Fruit fly (Drosophila melanogaster) whole organism, embryonic: ENCODE measurements around the gene CAHbeta.

Source experiments
- Abd-B ChIP-seq: fragments of 200-800 bp; sonication (Bioruptor generic); optimal IDR thresholded peaks from 2 replicates; lab custom pipeline; 2018; ENCODE audit warnings: missing biosample characterization, mild to moderate bottlenecking, missing genetic modification characterization, moderate library complexity
- Atf6 ChIP-seq: fragments of 200-800 bp; sonication (Bioruptor generic); IDR thresholded peaks from 2 replicates; pipeline ENCODE4 v1.3.6; 2022; ENCODE audit warnings: missing biosample characterization, missing genetic modification characterization
- Blimp-1 ChIP-seq: fragments of 200-800 bp; sonication (Bioruptor generic); optimal IDR thresholded peaks from 3 replicates; lab custom pipeline; 2018; ENCODE audit warnings: missing biosample characterization, missing genetic modification characterization, mild to moderate bottlenecking, moderate library complexity, missing genetic modification reagents
- CG10654 ChIP-seq: fragments of 200-800 bp; sonication (Bioruptor generic); optimal IDR thresholded peaks from 2 replicates; lab custom pipeline; 2016; ENCODE audit warnings: missing biosample characterization, missing genetic modification characterization
- CG11247 ChIP-seq: fragments of 200-800 bp; sonication (Bioruptor generic); IDR thresholded peaks from 2 replicates; pipeline ENCODE4 v1.3.6; 2022; ENCODE audit warnings: missing biosample characterization, missing genetic modification characterization
- CG11504 ChIP-seq: fragments of 200-800 bp; sonication (Bioruptor generic); optimal IDR thresholded peaks from 3 replicates; lab custom pipeline; 2019; ENCODE audit warnings: missing biosample characterization, mild to moderate bottlenecking, missing genetic modification characterization, moderate library complexity
- CG12391 ChIP-seq: fragments of 200-800 bp; sonication (Bioruptor generic); optimal IDR thresholded peaks from 3 replicates; lab custom pipeline; 2018; ENCODE audit warnings: missing biosample characterization, mild to moderate bottlenecking, missing genetic modification characterization, moderate library complexity
- CG13287 ChIP-seq: fragments of 200-800 bp; sonication (Bioruptor generic); IDR thresholded peaks from 2 replicates; pipeline ENCODE4 v1.3.6; 2022; ENCODE audit warnings: missing biosample characterization, missing genetic modification characterization; ENCODE audit not compliant: partially characterized antibody
- CG14965 ChIP-seq: fragments of 200-800 bp; sonication (Bioruptor generic); optimal IDR thresholded peaks from 2 replicates; lab custom pipeline; 2016; ENCODE audit warnings: missing biosample characterization, missing genetic modification characterization, borderline replicate concordance
- CG17385 ChIP-seq: fragments of 200-800 bp; sonication (Bioruptor generic); optimal IDR thresholded peaks from 3 replicates; lab custom pipeline; 2018; ENCODE audit warnings: missing biosample characterization, mild to moderate bottlenecking, missing genetic modification characterization
- CG30403 ChIP-seq: fragments of 200-800 bp; sonication (Bioruptor generic); optimal IDR thresholded peaks from 3 replicates; lab custom pipeline; 2016; ENCODE audit warnings: missing biosample characterization, missing genetic modification characterization
- CG31441 ChIP-seq: fragments of 200-800 bp; sonication (Bioruptor generic); IDR thresholded peaks from 2 replicates; pipeline ENCODE4 v1.3.6; 2022; ENCODE audit warnings: missing biosample characterization, missing genetic modification characterization
- CG32532 ChIP-seq: fragments of 200-800 bp; sonication (Bioruptor generic); IDR thresholded peaks from 2 replicates; pipeline ENCODE4 v1.3.6; 2022; ENCODE audit warnings: missing biosample characterization, missing genetic modification characterization
- CG33557 ChIP-seq: fragments of 200-800 bp; sonication (Bioruptor generic); optimal IDR thresholded peaks from 2 replicates; lab custom pipeline; 2019; ENCODE audit warnings: missing biosample characterization, mild to moderate bottlenecking, missing genetic modification characterization, moderate library complexity
- CG34376 ChIP-seq: fragments of 200-800 bp; sonication (Bioruptor generic); optimal IDR thresholded peaks from 2 replicates; lab custom pipeline; 2018; ENCODE audit warnings: missing biosample characterization, mild to moderate bottlenecking, missing genetic modification characterization
- CG3847 ChIP-seq: fragments of 200-800 bp; sonication (Bioruptor generic); IDR thresholded peaks from 2 replicates; pipeline ENCODE4 v1.3.6; 2022; ENCODE audit warnings: missing biosample characterization, missing genetic modification characterization
- CG5180 ChIP-seq: fragments of 200-800 bp; sonication (Bioruptor generic); optimal IDR thresholded peaks from 3 replicates; lab custom pipeline; 2017; ENCODE audit warnings: missing biosample characterization, missing genetic modification characterization, mild to moderate bottlenecking, moderate library complexity, missing genetic modification reagents
- CG6791 ChIP-seq: fragments of 200-800 bp; sonication (Bioruptor generic); IDR thresholded peaks from 3 replicates; pipeline ENCODE4 v1.3.6; 2022; ENCODE audit warnings: missing biosample characterization, missing genetic modification characterization; ENCODE audit not compliant: partially characterized antibody
- CG7928 ChIP-seq: fragments of 200-800 bp; sonication (Bioruptor generic); optimal IDR thresholded peaks from 2 replicates; lab custom pipeline; 2017; ENCODE audit warnings: missing biosample characterization, mild to moderate bottlenecking, missing genetic modification characterization
- CG8388 ChIP-seq: fragments of 200-800 bp; sonication (Bioruptor generic); optimal IDR thresholded peaks from 2 replicates; lab custom pipeline; 2019; ENCODE audit warnings: missing biosample characterization, mild to moderate bottlenecking, missing genetic modification characterization, moderate library complexity
- CG8944 ChIP-seq: fragments of 200-800 bp; sonication (Bioruptor generic); optimal IDR thresholded peaks from 3 replicates; lab custom pipeline; 2016; ENCODE audit warnings: missing biosample characterization, missing genetic modification characterization
- CG9797 ChIP-seq: fragments of 200-800 bp; sonication (Bioruptor generic); optimal IDR thresholded peaks from 3 replicates; lab custom pipeline; 2018; ENCODE audit warnings: missing biosample characterization, mild to moderate bottlenecking, missing genetic modification characterization
- Gug ChIP-seq: fragments of 200-800 bp; sonication (Bioruptor generic); IDR thresholded peaks from 4 replicates; pipeline ENCODE4 v1.3.6; 2022; ENCODE audit warnings: missing biosample characterization, missing genetic modification characterization
- Hmr ChIP-seq: fragments of 200-800 bp; sonication (Bioruptor generic); optimal IDR thresholded peaks from 3 replicates; lab custom pipeline; 2017; ENCODE audit warnings: mild to moderate bottlenecking, missing biosample characterization, missing genetic modification reagents, missing genetic modification characterization
- Hr39 ChIP-seq: fragments of >200 bp; optimal IDR thresholded peaks from 2 replicates; lab custom pipeline; 2017
- Jarid2 ChIP-seq: fragments of 200-800 bp; sonication (Bioruptor generic); optimal IDR thresholded peaks from 3 replicates; lab custom pipeline; 2017; ENCODE audit warnings: mild to moderate bottlenecking, missing biosample characterization, missing genetic modification reagents, missing genetic modification characterization
- Mes4 ChIP-seq: fragments of 200-800 bp; sonication (Bioruptor generic); optimal IDR thresholded peaks from 2 replicates; lab custom pipeline; 2016; ENCODE audit warnings: missing biosample characterization, missing genetic modification characterization
- Nf-YA ChIP-seq: fragments of 200-800 bp; sonication (Bioruptor generic); IDR thresholded peaks from 2 replicates; pipeline ENCODE4 v1.3.6; 2022; ENCODE audit warnings: missing biosample characterization, missing genetic modification characterization
- PHDP ChIP-seq: fragments of 200-800 bp; sonication (Bioruptor generic); optimal IDR thresholded peaks from 3 replicates; lab custom pipeline; 2018; ENCODE audit warnings: missing biosample characterization, mild to moderate bottlenecking, missing genetic modification characterization, moderate library complexity
- Sox100B ChIP-seq: fragments of 200-800 bp; sonication (Bioruptor generic); optimal IDR thresholded peaks from 3 replicates; lab custom pipeline; 2018; ENCODE audit warnings: missing biosample characterization, mild to moderate bottlenecking, missing genetic modification characterization
- Sox102F ChIP-seq: fragments of 200-800 bp; sonication (Bioruptor generic); optimal IDR thresholded peaks from 2 replicates; lab custom pipeline; 2018; ENCODE audit warnings: missing biosample characterization, mild to moderate bottlenecking, missing genetic modification characterization, moderate library complexity
- Xrp1 ChIP-seq: fragments of 200-800 bp; sonication (Bioruptor generic); IDR thresholded peaks from 2 replicates; pipeline ENCODE4 v1.3.6; 2022; ENCODE audit warnings: missing biosample characterization, missing genetic modification characterization
- bcd ChIP-seq: fragments of 200-800 bp; sonication (Bioruptor generic); optimal IDR thresholded peaks from 2 replicates; lab custom pipeline; 2017; ENCODE audit warnings: missing biosample characterization, mild to moderate bottlenecking, missing genetic modification characterization
- chm ChIP-seq: fragments of 200-800 bp; sonication (Bioruptor generic); IDR thresholded peaks from 2 replicates; pipeline ENCODE4 v1.3.6; 2022; ENCODE audit warnings: missing biosample characterization, missing genetic modification characterization
- crol ChIP-seq: fragments of 200-800 bp; sonication (Bioruptor generic); IDR thresholded peaks from 2 replicates; pipeline ENCODE4 v1.3.6; 2022; ENCODE audit warnings: missing biosample characterization, missing genetic modification characterization
- dati ChIP-seq: fragments of 200-800 bp; sonication (Bioruptor generic); IDR thresholded peaks from 2 replicates; pipeline ENCODE4 v1.3.6; 2022; ENCODE audit warnings: missing biosample characterization, missing genetic modification characterization
- exex ChIP-seq: fragments of 200-800 bp; sonication (Bioruptor generic); optimal IDR thresholded peaks from 4 replicates; lab custom pipeline; 2018; ENCODE audit warnings: missing biosample characterization, mild to moderate bottlenecking, missing genetic modification characterization, moderate library complexity
- gro ChIP-seq: fragments of 200-800 bp; sonication (Bioruptor generic); optimal IDR thresholded peaks from 2 replicates; lab custom pipeline; 2016; ENCODE audit warnings: missing biosample characterization, missing genetic modification characterization
- kah ChIP-seq: fragments of 200-800 bp; sonication (Bioruptor generic); optimal IDR thresholded peaks from 2 replicates; lab custom pipeline; 2018; ENCODE audit warnings: missing biosample characterization, mild to moderate bottlenecking, missing genetic modification characterization
- klu ChIP-seq: fragments of 200-800 bp; sonication (Bioruptor generic); IDR thresholded peaks from 2 replicates; pipeline ENCODE4 v1.3.6; 2022; ENCODE audit warnings: missing biosample characterization, missing genetic modification characterization
- pros ChIP-seq: fragments of 200-800 bp; sonication (Bioruptor generic); optimal IDR thresholded peaks from 3 replicates; lab custom pipeline; 2019; ENCODE audit warnings: missing biosample characterization, mild to moderate bottlenecking, missing genetic modification characterization, moderate library complexity
- pzg ChIP-seq: fragments of 200-800 bp; sonication (Bioruptor generic); optimal IDR thresholded peaks from 3 replicates; lab custom pipeline; 2018; ENCODE audit warnings: missing biosample characterization, mild to moderate bottlenecking, missing genetic modification characterization, moderate library complexity
- sc ChIP-seq, 3 experiments: fragments of >200 bp in 2 of 3; fragments of 200-800 bp in 1 of 3; sonication (Bioruptor generic) in 1 of 3; optimal IDR thresholded peaks; 2 replicates in 2 of 3; 3 replicates in 1 of 3; lab custom pipeline; 2017; ENCODE audit warnings: mild to moderate bottlenecking in 1 of 3, missing biosample characterization in 1 of 3, missing genetic modification characterization in 1 of 3, missing genetic modification reagents in 1 of 3
- sd ChIP-seq: fragments of 200-800 bp; sonication (Bioruptor generic); optimal IDR thresholded peaks from 3 replicates; lab custom pipeline; 2018; ENCODE audit warnings: missing biosample characterization, mild to moderate bottlenecking, missing genetic modification characterization, moderate library complexity
- slp2 ChIP-seq: fragments of 200-800 bp; sonication (Bioruptor generic); optimal IDR thresholded peaks from 2 replicates; lab custom pipeline; 2016; ENCODE audit warnings: missing biosample characterization, missing genetic modification characterization
- so ChIP-seq: fragments of 200-800 bp; sonication (Bioruptor generic); IDR thresholded peaks from 3 replicates; pipeline ENCODE4 v1.3.6; 2022; ENCODE audit warnings: missing biosample characterization, missing genetic modification characterization
- toy ChIP-seq: fragments of 200-800 bp; sonication (Bioruptor generic); IDR thresholded peaks from 2 replicates; pipeline ENCODE4 v1.3.6; 2022; ENCODE audit warnings: missing biosample characterization, missing genetic modification characterization
- unpg ChIP-seq: fragments of 200-800 bp; sonication (Bioruptor generic); optimal IDR thresholded peaks from 3 replicates; lab custom pipeline; 2018; ENCODE audit warnings: missing biosample characterization, mild to moderate bottlenecking, missing genetic modification characterization, moderate library complexity
- vfl ChIP-seq: fragments of 200-800 bp; sonication (Bioruptor generic); optimal IDR thresholded peaks from 2 replicates; lab custom pipeline; 2016; ENCODE audit warnings: missing biosample characterization, missing genetic modification characterization
- vvl ChIP-seq: fragments of 200-800 bp; sonication (Bioruptor generic); IDR thresholded peaks from 2 replicates; pipeline ENCODE4 v1.3.6; 2022; ENCODE audit warnings: missing biosample characterization, missing genetic modification characterization

CAHbeta gene

DNA sequence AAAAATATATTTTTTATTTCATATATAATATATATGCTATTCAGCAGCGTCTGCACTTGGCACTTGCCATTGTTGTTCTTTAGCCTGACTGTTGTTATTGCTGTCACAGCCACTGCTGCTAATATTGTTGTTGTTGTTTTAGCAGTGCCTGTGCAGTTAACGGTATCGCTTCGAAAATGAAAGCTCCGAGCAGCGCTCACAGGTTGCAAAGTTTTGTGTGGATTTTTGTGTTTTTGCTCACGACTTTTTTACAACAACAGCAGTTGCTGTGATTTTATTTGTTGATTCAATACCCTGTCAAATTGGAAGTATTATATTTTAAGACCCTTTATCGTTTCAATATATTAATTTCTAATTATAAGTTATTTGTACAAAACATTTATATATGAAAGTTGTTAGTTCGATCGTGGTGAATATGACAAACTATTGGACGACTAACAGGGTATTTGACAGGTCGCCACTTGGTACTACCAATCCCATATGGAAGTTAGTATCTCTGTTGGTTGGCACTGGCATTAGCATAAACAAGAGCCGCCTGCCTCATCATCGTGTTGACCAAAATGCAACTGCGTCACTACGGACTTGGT is 16.8 kb upstream of the CAHbeta start (continued):
- TF ChIP-seq CG3847 (no peak), bcd (GFP tag; lab: Kevin White, UChicago) (peak; percentile 19), CG14965 (GFP tag; lab: Kevin White, UChicago) (no peak), CG31441 (peak; percentile 73), Atf6 (GFP tag; lab: Robert Waterston, UW) (no peak; the same call in 1 of the 2 replicates), Sox102F (GFP tag; lab: Kevin White, UChicago) (peak; percentile 84), CG11504 (tag; lab: Kevin White, UChicago) (peak; percentile 91), dati (GFP tag; lab: Robert Waterston, UW) (no peak), klu (GFP tag; lab: Robert Waterston, UW) (no peak), Hr39 (lab: Kevin White, UChicago) (no peak), sc (optimal IDR thresholded peaks at IDR 0.05; lab: Kevin White, UChicago) (no peak), sc (GFP tag; optimal IDR thresholded peaks at IDR 0.05; lab: Kevin White, UChicago) (peak; percentile 19), CG9797 (GFP tag; lab: Kevin White, UChicago) (no peak), gro (GFP tag; lab: Kevin White, UChicago) (no peak), vfl (GFP tag; lab: Kevin White, UChicago) (no peak), CG33557 (GFP tag; lab: Kevin White, UChicago) (no peak), CG13287 (GFP tag; lab: Robert Waterston, UW) (no peak), Gug (GFP tag; lab: Robert Waterston, UW) (no peak), CG6791 (GFP tag; lab: Robert Waterston, UW) (no peak), Xrp1 (GFP tag; lab: Robert Waterston, UW) (peak; percentile 62), CG8388 (GFP tag; lab: Kevin White, UChicago) (peak; percentile 44), Hmr (no peak), CG7928 (GFP tag; lab: Kevin White, UChicago) (no peak), CG12391 (tag; lab: Kevin White, UChicago) (peak; percentile 53), chm (GFP tag; lab: Robert Waterston, UW) (no peak), unpg (GFP tag; lab: Kevin White, UChicago) (peak; percentile 58), vvl (peak; percentile 74), kah (GFP tag; lab: Kevin White, UChicago) (no peak), CG8944 (GFP tag; lab: Kevin White, UChicago) (no peak), CG17385 (peak; percentile 39), sd (tag; lab: Kevin White, UChicago) (no peak), crol (GFP tag; lab: Robert Waterston, UW) (peak; percentile 31; the same call in 1 of the 2 replicates), CG11247 (GFP tag; lab: Robert Waterston, UW) (0 out of 2 replicates have a peak, but pooled peaks have one; percentile 45), Nf-YA (GFP tag; lab: Robert Waterston, UW) (0 out of 2 replicates have a peak, but pooled peaks have one; percentile 15), Abd-B (GFP tag; lab: Kevin White, UChicago) (no peak), slp2 (no peak), toy (GFP tag; lab: Robert Waterston, UW) (no peak), PHDP (tag; lab: Kevin White, UChicago) (peak; percentile 39), Mes4 (GFP tag; lab: Kevin White, UChicago) (no peak), pros (GFP tag; lab: Kevin White, UChicago) (no peak), Sox100B (GFP tag; lab: Kevin White, UChicago) (peak; percentile 18), Blimp-1 (GFP tag; lab: Kevin White, UChicago) (peak; percentile 63), CG5180 (no peak), CG32532 (GFP tag; lab: Robert Waterston, UW) (no peak), Jarid2 (GFP tag; lab: Kevin White, UChicago) (no peak), pzg (GFP tag; lab: Kevin White, UChicago) (no peak), so (no peak), CG10654 (GFP tag; lab: Kevin White, UChicago) (no peak), CG34376 (GFP tag; lab: Kevin White, UChicago) (no peak), CG30403 (GFP tag; lab: Kevin White, UChicago) (peak; percentile 5), exex (tag; lab: Kevin White, UChicago) (no peak)
